Worm (Caenorhabditis elegans): ENCODE results near the gene rab-7.

ce11 chrII:11963132-11963630 lies 3.5 kb downstream of the rab-7 start:
- TF ChIP-seq ceh-16 (tag; optimal IDR thresholded peaks at IDR 0.05), result no peak
- TF ChIP-seq fos-1 (tag; optimal IDR thresholded peaks at IDR 0.05), result no peak
- no peak for TF ChIP-seq ztf-11 (tag; optimal IDR thresholded peaks at IDR 0.05)
- no peak for TF ChIP-seq fkh-10 (GFP tag; optimal IDR thresholded peaks at IDR 0.05)
- no peak for TF ChIP-seq lin-39 (tag; optimal IDR thresholded peaks at IDR 0.05)
- TF ChIP-seq nfya-1 (tag; optimal IDR thresholded peaks at IDR 0.05; ENCODE audit: insufficient read depth), result peak; percentile 79
- no peak for TF ChIP-seq nhr-76 (tag; optimal IDR thresholded peaks at IDR 0.05)
